Worm (Caenorhabditis elegans) whole organism, L4 larva: Measurements from ENCODE around the gene nlp-55.
A peak's percentile ranks its signal among the peaks of the same experiment; 100 is the strongest.

Experiments used
- D1046.2 ChIP-seq: fragments of 200-800 bp; sonication (Bioruptor generic); IDR thresholded peaks from 2 replicates; pipeline ENCODE4 v1.3.6; 2022; ENCODE audit warnings: missing genetic modification characterization, missing compliant biosample characterization
- F26F4.8 ChIP-seq: fragments of 200-800 bp; sonication (Bioruptor generic); conservative IDR thresholded peaks from 2 replicates; pipeline ENCODE4 v1.3.6; 2022; ENCODE audit warnings: missing genetic modification characterization, missing compliant biosample characterization
- T26A8.4 ChIP-seq: fragments of 200-800 bp; sonication (Bioruptor generic); IDR thresholded peaks from 2 replicates; pipeline ENCODE4 v1.3.6; 2022; ENCODE audit warnings: missing genetic modification characterization, missing compliant biosample characterization
- ZK546.5 ChIP-seq, 2 experiments: sonication (generic microtip); optimal IDR thresholded peaks; 2 replicates each; lab custom pipeline; 2017; ENCODE audit warnings: missing biosample characterization in 2 of 2, missing genetic modification characterization in 2 of 2
- arid-1 ChIP-seq: fragments of 200-800 bp; sonication (Bioruptor generic); conservative IDR thresholded peaks from 2 replicates; pipeline ENCODE4 v1.3.6; 2022; ENCODE audit warnings: missing genetic modification reagents, missing genetic modification characterization, missing compliant biosample characterization
- ceh-20 ChIP-seq: fragments of 200-800 bp; sonication (Bioruptor generic); IDR thresholded peaks from 2 replicates; pipeline ENCODE4 v1.3.6; 2022; ENCODE audit warnings: missing genetic modification reagents, missing genetic modification characterization, missing compliant biosample characterization
- ceh-28 ChIP-seq: fragments of 150-350 bp; optimal IDR thresholded peaks from 2 replicates; lab custom pipeline; 2014; ENCODE audit warnings: missing biosample characterization, missing genetic modification reagents, missing genetic modification characterization
- ceh-32 ChIP-seq: sonication (generic microtip); optimal IDR thresholded peaks from 2 replicates; lab custom pipeline; 2016; ENCODE audit warnings: mild to moderate bottlenecking, missing genetic modification characterization, missing compliant biosample characterization; ENCODE audit not compliant: poor library complexity
- ceh-62 ChIP-seq: sonication (generic microtip); optimal IDR thresholded peaks from 2 replicates; lab custom pipeline; 2017; ENCODE audit warnings: missing biosample characterization, missing genetic modification characterization
- ces-1 ChIP-seq: fragments of 150-350 bp; sonication (generic microtip); optimal IDR thresholded peaks from 4 replicates; lab custom pipeline; 2014; ENCODE audit warnings: missing biosample characterization, missing genetic modification reagents, missing genetic modification characterization
- daf-16 ChIP-seq, 3 experiments: sonication (generic microtip); optimal IDR thresholded peaks; 2 replicates each; lab custom pipeline; 2016 to 2017; ENCODE audit warnings: missing genetic modification characterization in 3 of 3, missing genetic modification reagents in 3 of 3, mild to moderate bottlenecking in 2 of 3, missing compliant biosample characterization in 2 of 3, missing biosample characterization in 1 of 3, moderate library complexity in 1 of 3
- dmd-6 ChIP-seq: fragments of 200-800 bp; sonication (Bioruptor generic); IDR thresholded peaks from 2 replicates; pipeline ENCODE4 v1.3.6; 2022; ENCODE audit warnings: missing genetic modification reagents, missing genetic modification characterization, missing compliant biosample characterization
- dmd-9 ChIP-seq: fragments of 200-800 bp; sonication (Bioruptor generic); IDR thresholded peaks from 2 replicates; pipeline ENCODE4 v1.3.6; 2022; ENCODE audit warnings: missing genetic modification reagents, missing genetic modification characterization, missing compliant biosample characterization
- dpl-1 ChIP-seq: fragments of 150-350 bp; optimal IDR thresholded peaks from 2 replicates; lab custom pipeline; 2014; ENCODE audit warnings: missing biosample characterization, missing genetic modification reagents, missing genetic modification characterization
- dve-1 ChIP-seq: sonication (generic microtip); optimal IDR thresholded peaks from 2 replicates; lab custom pipeline; 2017; ENCODE audit warnings: antibody characterized with exemption, mild to moderate bottlenecking, missing genetic modification characterization, missing compliant biosample characterization; ENCODE audit not compliant: insufficient read depth
- hlh-11 ChIP-seq: fragments of 200-800 bp; sonication (Bioruptor generic); optimal IDR thresholded peaks from 2 replicates; lab custom pipeline; 2018; ENCODE audit warnings: mild to moderate bottlenecking, missing genetic modification characterization, missing compliant biosample characterization
- hlh-30 ChIP-seq: sonication (generic microtip); optimal IDR thresholded peaks from 2 replicates; lab custom pipeline; 2017; ENCODE audit warnings: antibody characterized with exemption, mild to moderate bottlenecking, missing genetic modification characterization, missing compliant biosample characterization; ENCODE audit not compliant: insufficient read depth
- hmg-1.1 ChIP-seq: fragments of 200-800 bp; sonication (Bioruptor generic); IDR thresholded peaks from 2 replicates; pipeline ENCODE4 v1.3.6; 2022; ENCODE audit warnings: missing genetic modification reagents, missing genetic modification characterization, missing compliant biosample characterization
- lin-1 ChIP-seq: fragments of 200-800 bp; sonication (Bioruptor generic); IDR thresholded peaks from 2 replicates; pipeline ENCODE4 v1.3.6; 2022; ENCODE audit warnings: missing genetic modification reagents, missing genetic modification characterization, missing compliant biosample characterization
- lin-13 ChIP-seq: fragments of 150-350 bp; optimal IDR thresholded peaks from 2 replicates; lab custom pipeline; 2014; ENCODE audit warnings: missing biosample characterization, missing genetic modification reagents, missing genetic modification characterization
- lin-15B ChIP-seq: fragments of 150-350 bp; sonication (generic microtip); optimal IDR thresholded peaks from 3 replicates; lab custom pipeline; 2014; ENCODE audit warnings: missing biosample characterization, missing genetic modification characterization
- lin-29 ChIP-seq: fragments of 200-800 bp; sonication (Bioruptor generic); IDR thresholded peaks from 2 replicates; pipeline ENCODE4 v1.3.6; 2022; ENCODE audit warnings: missing genetic modification reagents, missing genetic modification characterization, missing compliant biosample characterization
- lsy-2 ChIP-seq, 2 experiments: fragments of 150-350 bp in 1 of 2; sonication (generic microtip) in 1 of 2; optimal IDR thresholded peaks; 2 replicates each; lab custom pipeline; 2014 to 2017; ENCODE audit warnings: missing biosample characterization in 2 of 2, missing genetic modification characterization in 2 of 2
- madf-5 ChIP-seq, 2 experiments: fragments of 200-800 bp; sonication (Bioruptor generic); IDR thresholded peaks; 2 replicates each; pipeline ENCODE4 v1.3.6; 2022; ENCODE audit warnings: missing compliant biosample characterization in 2 of 2, missing genetic modification characterization in 2 of 2
- mdl-1 ChIP-seq, 2 experiments: fragments of 150-350 bp in 1 of 2; sonication (generic microtip) in 1 of 2; optimal IDR thresholded peaks; 2 replicates each; lab custom pipeline; 2014 to 2017; ENCODE audit warnings: missing biosample characterization in 2 of 2, missing genetic modification characterization in 2 of 2
- mdt-29 ChIP-seq: fragments of 200-800 bp; sonication (Bioruptor generic); IDR thresholded peaks from 2 replicates; pipeline ENCODE4 v1.3.6; 2022; ENCODE audit warnings: missing genetic modification reagents, missing genetic modification characterization, missing compliant biosample characterization
- mxl-3 ChIP-seq: fragments of 200-800 bp; sonication (Bioruptor generic); optimal IDR thresholded peaks from 2 replicates; lab custom pipeline; 2018; ENCODE audit warnings: mild to moderate bottlenecking, missing genetic modification characterization, missing compliant biosample characterization
- nhr-111 ChIP-seq: fragments of 200-800 bp; sonication (Bioruptor generic); optimal IDR thresholded peaks from 2 replicates; lab custom pipeline; 2018; ENCODE audit warnings: mild to moderate bottlenecking, missing genetic modification characterization, missing compliant biosample characterization
- nhr-25 ChIP-seq: sonication (generic microtip); optimal IDR thresholded peaks from 2 replicates; lab custom pipeline; 2017; ENCODE audit warnings: missing genetic modification characterization, mild to moderate bottlenecking, missing compliant biosample characterization, antibody characterized with exemption, moderate library complexity, borderline replicate concordance; ENCODE audit not compliant: insufficient read depth
- nhr-28 ChIP-seq: fragments of 150-350 bp; optimal IDR thresholded peaks from 2 replicates; lab custom pipeline; 2014; ENCODE audit warnings: missing biosample characterization, missing genetic modification characterization
- nhr-42 ChIP-seq: fragments of 200-800 bp; sonication (Bioruptor generic); IDR thresholded peaks from 2 replicates; pipeline ENCODE4 v1.3.6; 2022; ENCODE audit warnings: missing genetic modification characterization, missing compliant biosample characterization
- nhr-48 ChIP-seq: sonication (generic microtip); optimal IDR thresholded peaks from 2 replicates; lab custom pipeline; 2016; ENCODE audit warnings: mild to moderate bottlenecking, missing genetic modification characterization, missing compliant biosample characterization
- php-3 ChIP-seq: fragments of 200-800 bp; sonication (Bioruptor generic); IDR thresholded peaks from 2 replicates; pipeline ENCODE4 v1.3.6; 2022; ENCODE audit warnings: missing genetic modification reagents, missing genetic modification characterization, missing compliant biosample characterization
- rbr-2 ChIP-seq: sonication (generic microtip); optimal IDR thresholded peaks from 2 replicates; lab custom pipeline; 2016; ENCODE audit warnings: missing genotype, missing genetic modification characterization, missing compliant biosample characterization
- set-16 ChIP-seq: fragments of 200-800 bp; sonication (Bioruptor generic); IDR thresholded peaks from 2 replicates; pipeline ENCODE4 v1.3.6; 2022; ENCODE audit warnings: missing genetic modification reagents, missing genetic modification characterization, missing compliant biosample characterization
- skn-1 ChIP-seq: fragments of 150-350 bp; optimal IDR thresholded peaks from 2 replicates; lab custom pipeline; 2014; ENCODE audit warnings: missing biosample characterization, missing genetic modification characterization
- snpc-1.2 ChIP-seq: fragments of 200-800 bp; sonication (Bioruptor generic); IDR thresholded peaks from 2 replicates; pipeline ENCODE4 v1.3.6; 2022; ENCODE audit warnings: missing genetic modification reagents, missing genetic modification characterization, missing compliant biosample characterization
- snpc-4 ChIP-seq: fragments of 150-350 bp; optimal IDR thresholded peaks from 2 replicates; lab custom pipeline; 2014; ENCODE audit warnings: missing biosample characterization, missing genetic modification characterization
- spr-1 ChIP-seq: sonication (generic microtip); optimal IDR thresholded peaks from 2 replicates; lab custom pipeline; 2016; ENCODE audit warnings: mild to moderate bottlenecking, missing genetic modification characterization, missing compliant biosample characterization
- tag-97 ChIP-seq: fragments of 200-800 bp; sonication (Bioruptor generic); IDR thresholded peaks from 2 replicates; pipeline ENCODE4 v1.3.6; 2022; ENCODE audit warnings: missing genetic modification characterization, missing compliant biosample characterization
- unc-39 ChIP-seq: sonication (generic microtip); optimal IDR thresholded peaks from 2 replicates; lab custom pipeline; 2017; ENCODE audit warnings: missing biosample characterization, missing genetic modification characterization
- unc-62 ChIP-seq, 3 experiments: fragments of 150-350 bp in 1 of 3; sonication (generic microtip); optimal IDR thresholded peaks in 2 of 3; peaks in 1 of 3; 1 replicate in 1 of 3; 2 replicates in 2 of 3; lab custom pipeline; 2014 to 2017; ENCODE audit warnings: missing biosample characterization in 3 of 3, missing genetic modification characterization in 3 of 3, missing genetic modification reagents in 3 of 3, missing genotype in 1 of 3
- zfp-2 ChIP-seq: sonication (generic microtip); optimal IDR thresholded peaks from 2 replicates; lab custom pipeline; 2016; ENCODE audit warnings: mild to moderate bottlenecking, missing genetic modification characterization, missing compliant biosample characterization
- zfp-3 ChIP-seq: fragments of 200-800 bp; sonication (Bioruptor generic); conservative IDR thresholded peaks from 2 replicates; pipeline ENCODE4 v1.3.6; 2022; ENCODE audit warnings: missing genetic modification reagents, missing genetic modification characterization, missing compliant biosample characterization
- ztf-11 ChIP-seq: fragments of 150-350 bp; optimal IDR thresholded peaks from 2 replicates; lab custom pipeline; 2014; ENCODE audit warnings: missing biosample characterization, missing genetic modification characterization
- ztf-7 ChIP-seq: fragments of 150-350 bp; optimal IDR thresholded peaks from 2 replicates; lab custom pipeline; 2014; ENCODE audit warnings: missing biosample characterization, missing genetic modification characterization

Gene nlp-55

DNA sequence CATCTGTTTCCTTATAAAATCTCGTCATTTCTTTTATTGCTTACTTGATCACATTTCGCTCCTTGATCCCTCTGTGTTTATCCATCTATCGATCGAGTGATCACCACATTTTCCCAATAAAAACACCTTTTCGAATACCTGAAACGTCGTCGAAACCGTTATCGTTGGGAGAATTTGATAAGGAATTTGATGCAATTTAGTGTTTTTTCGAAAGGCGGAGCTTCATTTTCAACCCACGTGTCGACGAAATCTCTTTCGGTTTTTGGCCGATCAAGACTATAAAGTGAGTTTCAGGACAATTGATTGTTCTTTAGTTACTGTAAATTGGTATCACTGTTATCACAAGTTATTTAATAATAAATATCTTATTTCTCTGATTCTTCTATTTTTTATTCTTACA is 30.6 kb downstream of the nlp-55 start, which contains the start of gene srdh-1 (continued):
- no peak for TF ChIP-seq ceh-62 (tag; lab: Kevin White, UChicago)
- no peak for TF ChIP-seq ces-1

DNA sequence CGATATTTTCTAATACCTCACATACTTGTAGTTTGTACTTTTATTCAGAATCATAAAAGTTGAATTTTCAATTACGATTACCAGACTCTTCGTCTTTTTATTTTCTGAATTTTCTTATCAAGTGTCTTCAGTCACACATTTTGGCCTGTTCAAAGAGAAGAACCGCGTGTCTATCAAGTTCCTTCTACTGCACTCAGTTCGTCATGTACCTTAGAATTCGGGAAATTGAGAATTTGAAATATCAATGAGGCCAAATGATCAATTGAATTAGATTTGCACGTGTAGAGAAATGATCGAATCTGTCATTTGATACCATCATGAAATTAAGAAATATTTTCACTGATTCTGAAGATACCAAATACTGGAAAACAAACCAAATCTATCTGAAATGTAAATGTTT is 31.6 kb downstream of the nlp-55 start:
- peak in 1 of 2 experiments; percentile 67 for TF ChIP-seq unc-62 (GFP tag; optimal IDR thresholded peaks at IDR 0.05 in 1 of 2; lab: Kevin White, UChicago)
- no peak for TF ChIP-seq unc-62 (tag; optimal IDR thresholded peaks at IDR 0.05; lab: Kevin White, UChicago)
- TF ChIP-seq zfp-2 = no peak
- peak; percentile 75 for TF ChIP-seq mxl-3 (GFP tag; lab: Kevin White, UChicago)
- TF ChIP-seq nhr-25 = peak; percentile 20
- peak; percentile 21 for TF ChIP-seq dve-1 (tag; lab: Kevin White, UChicago)
- peak in 1 of 2 experiments; percentile 8 for TF ChIP-seq lsy-2 (tag; optimal IDR thresholded peaks at IDR 0.05; lab: Kevin White, UChicago)
- peak; percentile 7 for TF ChIP-seq hlh-11
- TF ChIP-seq dmd-6 (GFP tag; lab: Robert Waterston, UW) = peak; percentile 71
- no peak for TF ChIP-seq lin-1
- peak; percentile 85 for TF ChIP-seq nhr-48 (tag; lab: Kevin White, UChicago)
- TF ChIP-seq ZK546.5 (tag; optimal IDR thresholded peaks at IDR 0.05; lab: Kevin White, UChicago) = no peak
- peak; percentile 65 for TF ChIP-seq nhr-28 (tag; lab: Kevin White, UChicago)
- TF ChIP-seq ceh-20 (GFP tag; lab: Robert Waterston, UW) = no peak
- TF ChIP-seq spr-1 = no peak
- no peak for TF ChIP-seq lin-29 (GFP tag; lab: Robert Waterston, UW)
- peak; percentile 69 for TF ChIP-seq hlh-30 (tag; lab: Kevin White, UChicago)
- peak in 1 of 2 experiments; percentile 34 for TF ChIP-seq mdl-1 (tag; optimal IDR thresholded peaks at IDR 0.05; lab: Kevin White, UChicago)

DNA sequence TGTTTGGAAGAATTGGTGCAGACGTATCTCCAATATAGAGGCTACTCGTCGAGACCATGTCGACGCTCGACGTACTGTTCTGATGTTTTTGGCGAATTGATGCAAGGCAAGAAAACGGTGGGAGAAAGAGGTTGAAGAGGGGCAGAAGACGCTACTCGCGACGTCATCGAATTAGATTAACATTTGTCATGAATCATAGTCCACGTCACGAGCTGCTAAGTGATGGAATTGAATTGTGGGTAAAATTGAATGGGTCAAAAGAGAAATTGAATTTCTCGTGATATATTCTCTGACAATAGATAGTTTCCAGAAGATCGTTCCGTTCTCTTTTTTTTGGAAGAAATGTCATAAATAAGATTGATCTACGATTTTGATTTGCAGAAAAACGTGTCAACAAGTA is 35.5 kb downstream of the nlp-55 start:
- TF ChIP-seq ceh-28 (tag; lab: Kevin White, UChicago) (no peak), hlh-11 (peak; percentile 50), skn-1 (tag; lab: Kevin White, UChicago) (no peak), zfp-3 (GFP tag; lab: Robert Waterston, UW) (no peak), madf-5 (GFP tag; IDR thresholded peaks at IDR 0.05; lab: Robert Waterston, UW) (no peak), snpc-1.2 (GFP tag; lab: Robert Waterston, UW) (no peak), hlh-30 (tag; lab: Kevin White, UChicago) (peak; percentile 70), snpc-4 (no peak), lin-13 (GFP tag; lab: Kevin White, UChicago) (no peak), tag-97 (GFP tag; lab: Robert Waterston, UW) (no peak), lin-29 (GFP tag; lab: Robert Waterston, UW) (no peak), dpl-1 (GFP tag; lab: Kevin White, UChicago) (no peak), F26F4.8 (no peak), rbr-2 (no peak), hmg-1.1 (GFP tag; lab: Robert Waterston, UW) (no peak), daf-16 (GFP tag; optimal IDR thresholded peaks at IDR 0.05; lab: Kevin White, UChicago) (no peak), daf-16 (tag; optimal IDR thresholded peaks at IDR 0.05; lab: Kevin White, UChicago) (no peak), ceh-20 (GFP tag; lab: Robert Waterston, UW) (no peak), D1046.2 (GFP tag; lab: Robert Waterston, UW) (no peak), php-3 (no peak), mdt-29 (GFP tag; lab: Robert Waterston, UW) (no peak), ztf-7 (tag; lab: Kevin White, UChicago) (no peak), dve-1 (tag; lab: Kevin White, UChicago) (no peak), unc-62 (GFP tag; optimal IDR thresholded peaks at IDR 0.05 in 1 of 2; lab: Kevin White, UChicago) (peak in 1 of 2 experiments; percentile 7), unc-62 (tag; optimal IDR thresholded peaks at IDR 0.05; lab: Kevin White, UChicago) (no peak), ceh-32 (tag; lab: Kevin White, UChicago) (no peak), nhr-111 (no peak), nhr-42 (GFP tag; lab: Robert Waterston, UW) (no peak), dmd-9 (GFP tag; lab: Robert Waterston, UW) (no peak), dmd-6 (GFP tag; lab: Robert Waterston, UW) (peak; percentile 48), lin-15B (tag; lab: Kevin White, UChicago) (no peak), unc-39 (tag; lab: Kevin White, UChicago) (no peak), ztf-11 (tag; lab: Kevin White, UChicago) (no peak), mxl-3 (GFP tag; lab: Kevin White, UChicago) (peak; percentile 27), set-16 (GFP tag; lab: Robert Waterston, UW) (no peak), arid-1 (GFP tag; lab: Robert Waterston, UW) (no peak), T26A8.4 (no peak)
